Worm (Caenorhabditis elegans) whole organism, L2 larva: Measurements from ENCODE around the gene srg-22.

Experiments used
- C34F6.9 ChIP-seq: fragments of 150-350 bp; optimal IDR thresholded peaks from 2 replicates; lab custom pipeline; 2014; ENCODE audit warnings: missing biosample characterization, missing genetic modification characterization
- Y55F3AM.14 ChIP-seq: fragments of 200-800 bp; sonication (Bioruptor generic); optimal IDR thresholded peaks from 2 replicates; lab custom pipeline; 2018; ENCODE audit warnings: mild to moderate bottlenecking, missing genetic modification characterization, missing compliant biosample characterization
- ZK546.5 ChIP-seq: sonication (generic microtip); optimal IDR thresholded peaks from 2 replicates; lab custom pipeline; 2017; ENCODE audit warnings: missing biosample characterization, missing genetic modification characterization
- alr-1 ChIP-seq: fragments of 150-350 bp; optimal IDR thresholded peaks from 2 replicates; lab custom pipeline; 2014; ENCODE audit warnings: missing biosample characterization, missing genetic modification characterization
- ama-1 ChIP-seq: fragments of 150-350 bp; optimal IDR thresholded peaks from 2 replicates; lab custom pipeline; 2018; ENCODE audit warnings: inconsistent platforms
- ceh-16 ChIP-seq: fragments of 150-350 bp; optimal IDR thresholded peaks from 2 replicates; lab custom pipeline; 2014; ENCODE audit warnings: missing biosample characterization, missing genetic modification characterization
- ceh-82 ChIP-seq: fragments of 150-350 bp; optimal IDR thresholded peaks from 2 replicates; lab custom pipeline; 2014; ENCODE audit warnings: missing biosample characterization, missing genetic modification characterization
- dmd-4 ChIP-seq: sonication (generic microtip); optimal IDR thresholded peaks from 2 replicates; lab custom pipeline; 2017; ENCODE audit warnings: missing biosample characterization, missing genetic modification characterization
- egl-27 ChIP-seq: sonication (generic microtip); optimal IDR thresholded peaks from 3 replicates; lab custom pipeline; 2017; ENCODE audit warnings: missing biosample characterization, missing genetic modification reagents, missing genetic modification characterization
- elt-3 ChIP-seq: sonication (generic microtip); optimal IDR thresholded peaks from 2 replicates; lab custom pipeline; 2017; ENCODE audit warnings: missing biosample characterization, missing genetic modification characterization
- fos-1 ChIP-seq: fragments of 150-350 bp; optimal IDR thresholded peaks from 2 replicates; lab custom pipeline; 2014; ENCODE audit warnings: missing biosample characterization, missing genetic modification characterization
- gmeb-1 ChIP-seq: fragments of 150-350 bp; optimal IDR thresholded peaks from 2 replicates; lab custom pipeline; 2014; ENCODE audit warnings: missing biosample characterization, missing genetic modification characterization
- lin-11 ChIP-seq: fragments of 150-350 bp; sonication (generic microtip); optimal IDR thresholded peaks from 2 replicates; lab custom pipeline; 2014; ENCODE audit warnings: missing biosample characterization, missing genetic modification characterization, inconsistent platforms, mixed read lengths
- lin-13 ChIP-seq: fragments of 150-350 bp; optimal IDR thresholded peaks from 2 replicates; lab custom pipeline; 2014; ENCODE audit warnings: missing biosample characterization, missing genetic modification reagents, missing genetic modification characterization
- lin-39 ChIP-seq: fragments of 150-350 bp; optimal IDR thresholded peaks from 2 replicates; lab custom pipeline; 2014; ENCODE audit warnings: missing biosample characterization, missing genetic modification reagents, missing genetic modification characterization
- lsy-2 ChIP-seq, 2 experiments: fragments of 150-350 bp in 1 of 2; sonication (generic microtip) in 1 of 2; optimal IDR thresholded peaks; 2 replicates each; lab custom pipeline; 2014 to 2017; ENCODE audit warnings: missing biosample characterization in 2 of 2, missing genetic modification characterization in 2 of 2
- mab-5 ChIP-seq: fragments of 150-350 bp; optimal IDR thresholded peaks from 2 replicates; lab custom pipeline; 2014; ENCODE audit warnings: missing biosample characterization, missing genetic modification characterization
- mbf-1 ChIP-seq: sonication (generic microtip); optimal IDR thresholded peaks from 2 replicates; lab custom pipeline; 2017; ENCODE audit warnings: missing biosample characterization, missing genetic modification characterization
- nhr-12 ChIP-seq: fragments of 150-350 bp; optimal IDR thresholded peaks from 2 replicates; lab custom pipeline; 2014; ENCODE audit warnings: missing biosample characterization, missing genetic modification characterization
- nhr-129 ChIP-seq: fragments of 150-350 bp; optimal IDR thresholded peaks from 2 replicates; lab custom pipeline; 2014; ENCODE audit warnings: missing biosample characterization, missing genetic modification characterization
- nhr-21 ChIP-seq: fragments of 150-350 bp; optimal IDR thresholded peaks from 2 replicates; lab custom pipeline; 2014; ENCODE audit warnings: missing biosample characterization, missing genetic modification characterization
- nhr-23 ChIP-seq: fragments of 150-350 bp; optimal IDR thresholded peaks from 2 replicates; lab custom pipeline; 2014; ENCODE audit warnings: missing biosample characterization, missing genetic modification reagents, missing genetic modification characterization
- nhr-237 ChIP-seq: fragments of 150-350 bp; optimal IDR thresholded peaks from 2 replicates; lab custom pipeline; 2014; ENCODE audit warnings: missing biosample characterization, missing genetic modification characterization
- nhr-6 ChIP-seq: fragments of 150-350 bp; optimal IDR thresholded peaks from 2 replicates; lab custom pipeline; 2014; ENCODE audit warnings: missing biosample characterization, missing genetic modification characterization
- nhr-77 ChIP-seq: fragments of 150-350 bp; optimal IDR thresholded peaks from 2 replicates; lab custom pipeline; 2014; ENCODE audit warnings: missing biosample characterization, missing genetic modification characterization
- peb-1 ChIP-seq: fragments of 150-350 bp; optimal IDR thresholded peaks from 2 replicates; lab custom pipeline; 2014; ENCODE audit warnings: missing biosample characterization, missing genetic modification characterization
- sem-4 ChIP-seq: fragments of 150-350 bp; optimal IDR thresholded peaks from 2 replicates; lab custom pipeline; 2014; ENCODE audit warnings: missing biosample characterization, missing genetic modification reagents, missing genetic modification characterization
- sma-3 ChIP-seq: sonication (generic microtip); optimal IDR thresholded peaks from 2 replicates; lab custom pipeline; 2016; ENCODE audit warnings: missing genetic modification reagents, missing genetic modification characterization, missing compliant biosample characterization
- sma-9 ChIP-seq, 2 experiments: fragments of 150-350 bp in 1 of 2; sonication (generic microtip) in 1 of 2; optimal IDR thresholded peaks; 2 replicates each; lab custom pipeline; 2014 to 2016; ENCODE audit warnings: missing genetic modification characterization in 2 of 2, mild to moderate bottlenecking in 1 of 2, missing biosample characterization in 1 of 2, missing compliant biosample characterization in 1 of 2, missing genetic modification reagents in 1 of 2, moderate library complexity in 1 of 2
- snpc-4 ChIP-seq: fragments of 150-350 bp; optimal IDR thresholded peaks from 2 replicates; lab custom pipeline; 2014; ENCODE audit warnings: missing biosample characterization, missing genetic modification characterization
- unc-39 ChIP-seq: fragments of 150-350 bp; optimal IDR thresholded peaks from 2 replicates; lab custom pipeline; 2014; ENCODE audit warnings: missing biosample characterization, missing genetic modification characterization
- unc-55 ChIP-seq: fragments of 150-350 bp; sonication (generic microtip); optimal IDR thresholded peaks from 3 replicates; lab custom pipeline; 2014; ENCODE audit warnings: missing biosample characterization, missing genetic modification reagents, missing genetic modification characterization
- zag-1 ChIP-seq: fragments of 150-350 bp; optimal IDR thresholded peaks from 2 replicates; lab custom pipeline; 2014; ENCODE audit warnings: missing biosample characterization, missing genetic modification characterization
- ztf-1 ChIP-seq: fragments of 200-800 bp; sonication (Bioruptor generic); conservative IDR thresholded peaks from 2 replicates; pipeline ENCODE4 v1.3.6; 2022; ENCODE audit warnings: missing genetic modification characterization, missing compliant biosample characterization
- ztf-11 ChIP-seq: sonication (generic microtip); optimal IDR thresholded peaks from 2 replicates; lab custom pipeline; 2017; ENCODE audit warnings: missing biosample characterization, missing genetic modification characterization

srg-22 gene

ce11 chrII:3096060-3096459, 2.8 kb upstream of the srg-22 start, which contains the start of gene srg-23:
Gene srg-23, minus strand, starts transcription at chrII:3096160.
- TF ChIP-seq mab-5 (tag; lab: Kevin White, UChicago), result no peak
- no peak for TF ChIP-seq sma-9 (GFP tag; optimal IDR thresholded peaks at IDR 0.05; lab: Kevin White, UChicago)
- no peak for TF ChIP-seq sma-9 (tag; optimal IDR thresholded peaks at IDR 0.05; lab: Kevin White, UChicago)
- no peak for TF ChIP-seq lin-11 (tag; lab: Kevin White, UChicago)
- no peak for TF ChIP-seq lsy-2 (tag; optimal IDR thresholded peaks at IDR 0.05; lab: Kevin White, UChicago)
- TF ChIP-seq ZK546.5 (tag; lab: Kevin White, UChicago), result no peak
- no peak for TF ChIP-seq nhr-129 (tag; lab: Kevin White, UChicago)
- TF ChIP-seq ceh-82, result no peak
- TF ChIP-seq ztf-1 (GFP tag; lab: Robert Waterston, UW), result no peak
- no peak for TF ChIP-seq nhr-23
- no peak for TF ChIP-seq mbf-1 (tag; lab: Kevin White, UChicago)
- no peak for TF ChIP-seq zag-1 (tag; lab: Kevin White, UChicago)
- TF ChIP-seq ama-1, result no peak
- no peak for TF ChIP-seq sem-4
- no peak for TF ChIP-seq nhr-237
- TF ChIP-seq alr-1 (tag; lab: Kevin White, UChicago), result no peak
- TF ChIP-seq snpc-4 (tag; lab: Kevin White, UChicago), result no peak
- no peak for TF ChIP-seq ztf-11 (tag; lab: Kevin White, UChicago)

ce11 chrII:3091268-3091667, 2.0 kb downstream of the srg-22 start, which contains the start of gene srg-21:
Gene srg-21, minus strand, starts transcription at chrII:3091368.
- TF ChIP-seq nhr-23 (no peak), ceh-82 (no peak), ztf-1 (GFP tag; lab: Robert Waterston, UW) (no peak), dmd-4 (no peak), peb-1 (tag; lab: Kevin White, UChicago) (no peak), Y55F3AM.14 (GFP tag; lab: Kevin White, UChicago) (no peak), sma-3 (GFP tag; lab: Kevin White, UChicago) (no peak), alr-1 (tag; lab: Kevin White, UChicago) (no peak), nhr-237 (no peak), C34F6.9 (no peak), unc-55 (no peak), nhr-6 (tag; lab: Kevin White, UChicago) (no peak), elt-3 (tag; lab: Kevin White, UChicago) (no peak), nhr-77 (no peak), ztf-11 (tag; lab: Kevin White, UChicago) (no peak), gmeb-1 (no peak), ceh-16 (tag; lab: Kevin White, UChicago) (no peak), nhr-129 (tag; lab: Kevin White, UChicago) (no peak), mbf-1 (tag; lab: Kevin White, UChicago) (no peak), lin-11 (tag; lab: Kevin White, UChicago) (no peak)
- TF ChIP-seq, all 48 proteins: peak for 0

ce11 chrII:3087134-3087533, 6.1 kb downstream of the srg-22 start:
- TF ChIP-seq mbf-1 (tag; lab: Kevin White, UChicago) (no peak), nhr-6 (tag; lab: Kevin White, UChicago) (no peak), mab-5 (tag; lab: Kevin White, UChicago) (no peak), ztf-11 (tag; lab: Kevin White, UChicago) (no peak), alr-1 (tag; lab: Kevin White, UChicago) (no peak), ama-1 (no peak), C34F6.9 (no peak), gmeb-1 (no peak), nhr-23 (no peak), nhr-12 (tag; lab: Kevin White, UChicago) (no peak), nhr-21 (no peak), snpc-4 (tag; lab: Kevin White, UChicago) (no peak), sma-3 (GFP tag; lab: Kevin White, UChicago) (no peak), sem-4 (no peak), unc-55 (no peak), ceh-16 (tag; lab: Kevin White, UChicago) (no peak), peb-1 (tag; lab: Kevin White, UChicago) (no peak), egl-27 (no peak), Y55F3AM.14 (GFP tag; lab: Kevin White, UChicago) (no peak), nhr-237 (no peak)

ce11 chrII:3078496-3078895, 14.8 kb downstream of the srg-22 start, which contains the start of gene copb-1:
Gene copb-1, plus strand, starts transcription at chrII:3078796.
- TF ChIP-seq elt-3 (tag; lab: Kevin White, UChicago) (no peak), unc-39 (tag; lab: Kevin White, UChicago) (no peak), lsy-2 (tag; optimal IDR thresholded peaks at IDR 0.05; lab: Kevin White, UChicago) (no peak), nhr-21 (no peak), fos-1 (no peak), nhr-237 (no peak), ceh-16 (tag; lab: Kevin White, UChicago) (no peak), alr-1 (tag; lab: Kevin White, UChicago) (no peak), mab-5 (tag; lab: Kevin White, UChicago) (no peak), gmeb-1 (no peak), sem-4 (no peak), nhr-12 (tag; lab: Kevin White, UChicago) (no peak), lin-39 (tag; lab: Kevin White, UChicago) (no peak), lin-13 (GFP tag; lab: Kevin White, UChicago) (no peak)
- TF ChIP-seq, all 48 proteins: peak for 0
